Worm (Caenorhabditis elegans) whole organism, L2 larva: ENCODE measurements around the gene npr-28.

Source experiments
- C34F6.9 ChIP-seq: fragments of 150-350 bp; optimal IDR thresholded peaks from 2 replicates; lab custom pipeline; 2014; ENCODE audit warnings: missing biosample characterization, missing genetic modification characterization
- F13H6.1 ChIP-seq: sonication (generic microtip); optimal IDR thresholded peaks from 2 replicates; lab custom pipeline; 2016; ENCODE audit warnings: missing genetic modification characterization, missing compliant biosample characterization
- R02D3.7 ChIP-seq: fragments of 150-350 bp; optimal IDR thresholded peaks from 2 replicates; lab custom pipeline; 2014; ENCODE audit warnings: missing biosample characterization, missing genetic modification characterization
- Y55F3AM.14 ChIP-seq: fragments of 200-800 bp; sonication (Bioruptor generic); optimal IDR thresholded peaks from 2 replicates; lab custom pipeline; 2018; ENCODE audit warnings: mild to moderate bottlenecking, missing genetic modification characterization, missing compliant biosample characterization
- ZK546.5 ChIP-seq: sonication (generic microtip); optimal IDR thresholded peaks from 2 replicates; lab custom pipeline; 2017; ENCODE audit warnings: missing biosample characterization, missing genetic modification characterization
- alr-1 ChIP-seq: fragments of 150-350 bp; optimal IDR thresholded peaks from 2 replicates; lab custom pipeline; 2014; ENCODE audit warnings: missing biosample characterization, missing genetic modification characterization
- aly-2 ChIP-seq: fragments of 150-350 bp; optimal IDR thresholded peaks from 2 replicates; lab custom pipeline; 2014; ENCODE audit warnings: missing biosample characterization, missing genetic modification characterization
- ama-1 ChIP-seq: fragments of 150-350 bp; optimal IDR thresholded peaks from 2 replicates; lab custom pipeline; 2018; ENCODE audit warnings: inconsistent platforms
- blmp-1 ChIP-seq: sonication (generic microtip); optimal IDR thresholded peaks from 2 replicates; lab custom pipeline; 2017; ENCODE audit warnings: missing genetic modification characterization, mild to moderate bottlenecking, missing compliant biosample characterization, antibody characterized with exemption, moderate library complexity; ENCODE audit not compliant: insufficient read depth
- ceh-16 ChIP-seq: fragments of 150-350 bp; optimal IDR thresholded peaks from 2 replicates; lab custom pipeline; 2014; ENCODE audit warnings: missing biosample characterization, missing genetic modification characterization
- crh-2 ChIP-seq: sonication (generic microtip); optimal IDR thresholded peaks from 2 replicates; lab custom pipeline; 2017; ENCODE audit warnings: missing biosample characterization, missing genetic modification characterization
- egl-27 ChIP-seq: sonication (generic microtip); optimal IDR thresholded peaks from 3 replicates; lab custom pipeline; 2017; ENCODE audit warnings: missing biosample characterization, missing genetic modification reagents, missing genetic modification characterization
- elt-1 ChIP-seq: fragments of 150-350 bp; optimal IDR thresholded peaks from 2 replicates; lab custom pipeline; 2014; ENCODE audit warnings: missing biosample characterization, missing genetic modification characterization
- elt-3 ChIP-seq: sonication (generic microtip); optimal IDR thresholded peaks from 2 replicates; lab custom pipeline; 2017; ENCODE audit warnings: missing biosample characterization, missing genetic modification characterization
- fos-1 ChIP-seq: fragments of 150-350 bp; optimal IDR thresholded peaks from 2 replicates; lab custom pipeline; 2014; ENCODE audit warnings: missing biosample characterization, missing genetic modification characterization
- gmeb-1 ChIP-seq: fragments of 150-350 bp; optimal IDR thresholded peaks from 2 replicates; lab custom pipeline; 2014; ENCODE audit warnings: missing biosample characterization, missing genetic modification characterization
- lin-11 ChIP-seq: fragments of 150-350 bp; sonication (generic microtip); optimal IDR thresholded peaks from 2 replicates; lab custom pipeline; 2014; ENCODE audit warnings: missing biosample characterization, missing genetic modification characterization, inconsistent platforms, mixed read lengths
- lin-13 ChIP-seq: fragments of 150-350 bp; optimal IDR thresholded peaks from 2 replicates; lab custom pipeline; 2014; ENCODE audit warnings: missing biosample characterization, missing genetic modification reagents, missing genetic modification characterization
- lin-39 ChIP-seq: fragments of 150-350 bp; optimal IDR thresholded peaks from 2 replicates; lab custom pipeline; 2014; ENCODE audit warnings: missing biosample characterization, missing genetic modification reagents, missing genetic modification characterization
- lsy-2 ChIP-seq, 2 experiments: fragments of 150-350 bp in 1 of 2; sonication (generic microtip) in 1 of 2; optimal IDR thresholded peaks; 2 replicates each; lab custom pipeline; 2014 to 2017; ENCODE audit warnings: missing biosample characterization in 2 of 2, missing genetic modification characterization in 2 of 2
- mab-5 ChIP-seq: fragments of 150-350 bp; optimal IDR thresholded peaks from 2 replicates; lab custom pipeline; 2014; ENCODE audit warnings: missing biosample characterization, missing genetic modification characterization
- mbf-1 ChIP-seq: sonication (generic microtip); optimal IDR thresholded peaks from 2 replicates; lab custom pipeline; 2017; ENCODE audit warnings: missing biosample characterization, missing genetic modification characterization
- nhr-10 ChIP-seq: sonication (generic microtip); optimal IDR thresholded peaks from 2 replicates; lab custom pipeline; 2017; ENCODE audit warnings: missing biosample characterization, missing genetic modification characterization
- nhr-129 ChIP-seq: fragments of 150-350 bp; optimal IDR thresholded peaks from 2 replicates; lab custom pipeline; 2014; ENCODE audit warnings: missing biosample characterization, missing genetic modification characterization
- nhr-21 ChIP-seq: fragments of 150-350 bp; optimal IDR thresholded peaks from 2 replicates; lab custom pipeline; 2014; ENCODE audit warnings: missing biosample characterization, missing genetic modification characterization
- nhr-23 ChIP-seq: fragments of 150-350 bp; optimal IDR thresholded peaks from 2 replicates; lab custom pipeline; 2014; ENCODE audit warnings: missing biosample characterization, missing genetic modification reagents, missing genetic modification characterization
- nhr-237 ChIP-seq: fragments of 150-350 bp; optimal IDR thresholded peaks from 2 replicates; lab custom pipeline; 2014; ENCODE audit warnings: missing biosample characterization, missing genetic modification characterization
- nhr-6 ChIP-seq: fragments of 150-350 bp; optimal IDR thresholded peaks from 2 replicates; lab custom pipeline; 2014; ENCODE audit warnings: missing biosample characterization, missing genetic modification characterization
- peb-1 ChIP-seq: fragments of 150-350 bp; optimal IDR thresholded peaks from 2 replicates; lab custom pipeline; 2014; ENCODE audit warnings: missing biosample characterization, missing genetic modification characterization
- sma-3 ChIP-seq: sonication (generic microtip); optimal IDR thresholded peaks from 2 replicates; lab custom pipeline; 2016; ENCODE audit warnings: missing genetic modification reagents, missing genetic modification characterization, missing compliant biosample characterization
- sma-9 ChIP-seq, 2 experiments: fragments of 150-350 bp in 1 of 2; sonication (generic microtip) in 1 of 2; optimal IDR thresholded peaks; 2 replicates each; lab custom pipeline; 2014 to 2016; ENCODE audit warnings: missing genetic modification characterization in 2 of 2, mild to moderate bottlenecking in 1 of 2, missing biosample characterization in 1 of 2, missing compliant biosample characterization in 1 of 2, missing genetic modification reagents in 1 of 2, moderate library complexity in 1 of 2
- snpc-4 ChIP-seq: fragments of 150-350 bp; optimal IDR thresholded peaks from 2 replicates; lab custom pipeline; 2014; ENCODE audit warnings: missing biosample characterization, missing genetic modification characterization
- unc-55 ChIP-seq: fragments of 150-350 bp; sonication (generic microtip); optimal IDR thresholded peaks from 3 replicates; lab custom pipeline; 2014; ENCODE audit warnings: missing biosample characterization, missing genetic modification reagents, missing genetic modification characterization
- unc-62 ChIP-seq: fragments of 150-350 bp; optimal IDR thresholded peaks from 2 replicates; lab custom pipeline; 2014; ENCODE audit warnings: missing biosample characterization, missing genetic modification reagents, missing genetic modification characterization
- zag-1 ChIP-seq: fragments of 150-350 bp; optimal IDR thresholded peaks from 2 replicates; lab custom pipeline; 2014; ENCODE audit warnings: missing biosample characterization, missing genetic modification characterization
- ztf-4 ChIP-seq: fragments of 150-350 bp; optimal IDR thresholded peaks from 2 replicates; lab custom pipeline; 2014; ENCODE audit warnings: missing biosample characterization, missing genetic modification characterization

Gene npr-28

ce11 chrX:8350984-8351383, at the start of gene npr-28:
TSS of gene npr-28 (minus strand) at chrX:8351084.
- TF ChIP-seq alr-1 (tag; lab: Kevin White, UChicago) (no peak), ztf-4 (tag; lab: Kevin White, UChicago) (no peak), R02D3.7 (no peak), unc-62 (GFP tag; lab: Kevin White, UChicago) (no peak), mbf-1 (tag; lab: Kevin White, UChicago) (no peak), nhr-23 (tag; lab: Kevin White, UChicago) (no peak), ZK546.5 (tag; lab: Kevin White, UChicago) (no peak), F13H6.1 (tag; lab: Kevin White, UChicago) (no peak), nhr-129 (no peak), crh-2 (tag; lab: Kevin White, UChicago) (no peak), nhr-21 (no peak), lin-11 (tag; lab: Kevin White, UChicago) (no peak), nhr-6 (no peak), C34F6.9 (tag; lab: Kevin White, UChicago) (no peak), unc-55 (no peak)

ce11 chrX:8394279-8394678, 43.4 kb upstream of the npr-28 start:
- no peak for TF ChIP-seq mab-5

- peak; percentile 20 for TF ChIP-seq crh-2 (tag; lab: Kevin White, UChicago)
- TF ChIP-seq elt-3 (tag; lab: Kevin White, UChicago): no peak
- no peak for TF ChIP-seq snpc-4 (tag; lab: Kevin White, UChicago)
- TF ChIP-seq sma-3 (GFP tag; lab: Kevin White, UChicago): no peak
- no peak for TF ChIP-seq nhr-6
- peak; percentile 87 for TF ChIP-seq fos-1 (tag; lab: Kevin White, UChicago)
Observed at ce11 chrX:8392539-8392996, 41.7 kb upstream of the npr-28 start, which contains the start of gene wrk-1. TSS of gene wrk-1 (minus strand) at chrX:8392589.

- TF ChIP-seq aly-2 (tag; lab: Kevin White, UChicago) (no peak), nhr-129 (no peak), ama-1 (no peak), ceh-16 (tag; lab: Kevin White, UChicago) (no peak), lin-39 (no peak), egl-27 (tag; lab: Kevin White, UChicago) (no peak), mab-5 (no peak), nhr-237 (tag; lab: Kevin White, UChicago) (no peak), ZK546.5 (tag; lab: Kevin White, UChicago) (no peak), ztf-4 (tag; lab: Kevin White, UChicago) (no peak), zag-1 (tag; lab: Kevin White, UChicago) (no peak), elt-3 (tag; lab: Kevin White, UChicago) (no peak), C34F6.9 (tag; lab: Kevin White, UChicago) (no peak), gmeb-1 (tag; lab: Kevin White, UChicago) (no peak), unc-62 (GFP tag; lab: Kevin White, UChicago) (no peak)
Observed at ce11 chrX:8391505-8391904, 40.6 kb upstream of the npr-28 start.

ce11 chrX:8390508-8390907, 39.6 kb upstream of the npr-28 start:
- TF ChIP-seq Y55F3AM.14 (GFP tag; lab: Kevin White, UChicago) (no peak), mbf-1 (tag; lab: Kevin White, UChicago) (no peak), elt-3 (tag; lab: Kevin White, UChicago) (no peak), mab-5 (no peak)
- TF ChIP-seq, all 48 proteins: peak for 0

ce11 chrX:8386068-8386851, 35.4 kb upstream of the npr-28 start:
- TF ChIP-seq sma-9 (GFP tag; optimal IDR thresholded peaks at IDR 0.05; lab: Kevin White, UChicago): peak; percentile 53
- TF ChIP-seq sma-9 (tag; optimal IDR thresholded peaks at IDR 0.05; lab: Kevin White, UChicago): no peak
- peak; percentile 69 for TF ChIP-seq nhr-129
- no peak for TF ChIP-seq snpc-4 (tag; lab: Kevin White, UChicago)
- peak; percentile 55 for TF ChIP-seq crh-2 (tag; lab: Kevin White, UChicago)
- TF ChIP-seq unc-55: peak; percentile 20
- no peak for TF ChIP-seq ZK546.5 (tag; lab: Kevin White, UChicago)
- TF ChIP-seq C34F6.9 (tag; lab: Kevin White, UChicago): peak; percentile 12
- no peak for TF ChIP-seq gmeb-1 (tag; lab: Kevin White, UChicago)
- TF ChIP-seq fos-1 (tag; lab: Kevin White, UChicago): peak; percentile 44
- TF ChIP-seq nhr-6: no peak
- TF ChIP-seq nhr-21: peak; percentile 48
- TF ChIP-seq F13H6.1 (tag; lab: Kevin White, UChicago): peak; percentile 10
- TF ChIP-seq peb-1 (tag; lab: Kevin White, UChicago): no peak
- no peak for TF ChIP-seq blmp-1 (tag; lab: Kevin White, UChicago)
- TF ChIP-seq lin-13: peak; percentile 36
- TF ChIP-seq lin-39: no peak
- TF ChIP-seq egl-27 (tag; lab: Kevin White, UChicago): peak; percentile 42
- peak; percentile 4 for TF ChIP-seq Y55F3AM.14 (GFP tag; lab: Kevin White, UChicago)
- no peak for TF ChIP-seq elt-1 (tag; lab: Kevin White, UChicago)
- no peak for TF ChIP-seq mbf-1 (tag; lab: Kevin White, UChicago)
- TF ChIP-seq unc-62 (GFP tag; lab: Kevin White, UChicago): no peak
- TF ChIP-seq lsy-2 (tag; optimal IDR thresholded peaks at IDR 0.05; lab: Kevin White, UChicago): peak; percentile 15 to 52
- TF ChIP-seq nhr-10 (tag; lab: Kevin White, UChicago): no peak
